Worm (Caenorhabditis elegans): ENCODE results near the gene R12B2.6.

- TF ChIP-seq mxl-2 (GFP tag; conservative IDR thresholded peaks at IDR 0.05) (no peak), mdl-1 (tag; optimal IDR thresholded peaks at IDR 0.05) (no peak), ceh-20 (GFP tag; IDR thresholded peaks at IDR 0.05) (no peak), dve-1 (tag; optimal IDR thresholded peaks at IDR 0.05; ENCODE audit: insufficient read depth) (no peak), ceh-44 (GFP tag; IDR thresholded peaks at IDR 0.05) (no peak), unc-39 (tag; optimal IDR thresholded peaks at IDR 0.05) (no peak), ceh-82 (tag; optimal IDR thresholded peaks at IDR 0.05) (no peak), egl-27 (tag; optimal IDR thresholded peaks at IDR 0.05) (no peak)
These were observed 43.4 kb downstream of the R12B2.6 start, which contains the start of gene rev-3 for ce11 chrIII:5790550-5790949.
